Fruit fly (Drosophila melanogaster): Measurements from ENCODE around the gene CG7766.

CG7766 gene

DNA sequence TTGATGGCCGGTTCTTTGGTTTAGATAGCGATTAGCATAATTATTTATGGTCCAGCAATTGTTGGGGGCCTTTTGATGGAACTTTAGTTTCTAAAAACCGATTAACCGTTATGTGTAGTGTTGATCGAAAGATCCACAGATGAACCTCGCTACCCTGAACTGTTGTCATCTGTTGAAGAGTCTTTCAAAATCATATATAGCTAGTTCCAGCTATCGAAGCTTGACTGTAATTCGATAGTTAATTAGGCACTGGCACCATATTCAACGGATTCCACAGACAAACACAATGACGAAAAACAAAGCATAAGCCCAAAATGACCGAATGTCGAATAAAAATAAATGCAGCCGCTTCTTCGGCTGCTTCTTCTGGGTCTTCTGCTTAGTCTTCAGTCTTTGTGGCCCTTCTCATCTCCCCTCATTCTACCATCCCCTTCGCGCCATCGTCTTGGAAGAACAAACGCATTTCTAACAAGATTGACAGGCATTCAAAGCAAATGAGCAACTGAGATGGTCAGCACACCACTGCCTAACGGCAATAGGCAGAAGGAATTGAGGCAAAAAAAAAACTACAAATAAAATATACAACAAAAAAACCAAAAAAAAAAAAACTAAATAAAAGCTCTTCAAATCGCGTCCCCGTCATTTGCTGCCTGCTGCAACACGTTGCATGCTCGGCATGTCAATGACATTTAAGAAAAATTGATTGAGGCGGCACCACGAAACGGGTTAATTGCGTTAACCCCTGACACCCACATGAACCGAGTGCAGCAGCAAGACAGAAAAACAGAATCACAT, 59.6 kb downstream of the CG7766 start:
- TF ChIP-seq Pif1B (GFP tag; optimal IDR thresholded peaks at IDR 0.05), result no peak
- TF ChIP-seq EcR (GFP tag; optimal IDR thresholded peaks at IDR 0.05), result no peak
- TF ChIP-seq CG4496 (GFP tag; IDR thresholded peaks at IDR 0.05), result peak; percentile 62
- no peak for TF ChIP-seq CG15710 (tag; optimal IDR thresholded peaks at IDR 0.05)
- TF ChIP-seq CG32121 (GFP tag; IDR thresholded peaks at IDR 0.05), result peak; percentile 84
- TF ChIP-seq CG13204 (GFP tag; optimal IDR thresholded peaks at IDR 0.05), result no peak
- TF ChIP-seq gl (tag; optimal IDR thresholded peaks at IDR 0.05), result no peak
- TF ChIP-seq CG14655 (GFP tag; optimal IDR thresholded peaks at IDR 0.05), result no peak
- TF ChIP-seq Ets98B (GFP tag; IDR thresholded peaks at IDR 0.05), result peak; percentile 57; the same call in 1 of the 2 replicates
- no peak for TF ChIP-seq CG12605 (GFP tag; IDR thresholded peaks at IDR 0.05)
- TF ChIP-seq fd96Ca (GFP tag; IDR thresholded peaks at IDR 0.05), result peak; percentile 36; the same call in 1 of the 3 replicates
- TF ChIP-seq CG9948 (tag; optimal IDR thresholded peaks at IDR 0.05), result no peak
